Worm (Caenorhabditis elegans) whole organism, midembryonic: ENCODE data around the gene magu-1.

Source experiments
- cog-1 ChIP-seq: sonication (generic microtip); optimal IDR thresholded peaks from 2 replicates; lab custom pipeline; 2016; ENCODE audit warnings: missing genetic modification characterization, missing compliant biosample characterization
- klf-2 ChIP-seq: fragments of 200-800 bp; sonication (Bioruptor generic); conservative IDR thresholded peaks from 2 replicates; pipeline ENCODE4 v1.3.6; 2022; ENCODE audit warnings: missing genetic modification reagents, missing genetic modification characterization, missing compliant biosample characterization

ce11 chrIII:509045-509444, 37.5 kb upstream of the magu-1 start:
- TF ChIP-seq cog-1 (no peak), klf-2 (GFP tag; lab: Robert Waterston, UW) (no peak)
